Fruit fly (Drosophila melanogaster) whole organism, adult: Measurements from ENCODE around the gene CG6980.

ENCODE experiments used
- CG11617 ChIP-seq: fragments of 200-800 bp; sonication (Bioruptor generic); optimal IDR thresholded peaks from 2 replicates; lab custom pipeline; 2017; ENCODE audit warnings: mild to moderate bottlenecking, missing biosample characterization, missing genetic modification reagents, missing genetic modification characterization
- CG12768 ChIP-seq: fragments of 200-800 bp; sonication (Bioruptor generic); optimal IDR thresholded peaks from 2 replicates; lab custom pipeline; 2017; ENCODE audit warnings: missing biosample characterization, missing genetic modification characterization, mild to moderate bottlenecking, moderate library complexity, missing genetic modification reagents
- CG1620 ChIP-seq: fragments of 200-800 bp; sonication (Bioruptor generic); optimal IDR thresholded peaks from 2 replicates; lab custom pipeline; 2016; ENCODE audit warnings: missing biosample characterization, missing genetic modification characterization
- CG33017 ChIP-seq: fragments of 200-800 bp; sonication (Bioruptor generic); optimal IDR thresholded peaks from 2 replicates; lab custom pipeline; 2018; ENCODE audit warnings: missing biosample characterization, mild to moderate bottlenecking, missing genetic modification characterization, moderate library complexity
- CG5204 ChIP-seq: fragments of 200-800 bp; sonication (Bioruptor generic); optimal IDR thresholded peaks from 2 replicates; lab custom pipeline; 2016; ENCODE audit warnings: missing biosample characterization, missing genetic modification characterization
- CG7045 ChIP-seq: fragments of 200-800 bp; sonication (Bioruptor generic); optimal IDR thresholded peaks from 2 replicates; lab custom pipeline; 2017; ENCODE audit warnings: missing biosample characterization, mild to moderate bottlenecking, missing genetic modification characterization
- CG7101 ChIP-seq: fragments of 200-800 bp; sonication (Bioruptor generic); optimal IDR thresholded peaks from 2 replicates; lab custom pipeline; 2018; ENCODE audit warnings: missing biosample characterization, mild to moderate bottlenecking, missing genetic modification characterization, moderate library complexity
- Clk ChIP-seq: fragments of 200-800 bp; sonication (Bioruptor generic); optimal IDR thresholded peaks from 2 replicates; lab custom pipeline; 2017; ENCODE audit warnings: missing biosample characterization, missing genetic modification characterization
- Crg-1 ChIP-seq: fragments of 200-800 bp; sonication (Bioruptor generic); optimal IDR thresholded peaks from 2 replicates; lab custom pipeline; 2016; ENCODE audit warnings: missing biosample characterization, missing genetic modification characterization
- Hr96 ChIP-seq: fragments of 200-800 bp; sonication (Bioruptor generic); optimal IDR thresholded peaks from 2 replicates; lab custom pipeline; 2016; ENCODE audit warnings: missing biosample characterization, missing genetic modification characterization
- Mnt ChIP-seq: fragments of 200-800 bp; sonication (Bioruptor generic); optimal IDR thresholded peaks from 2 replicates; lab custom pipeline; 2016; ENCODE audit warnings: missing biosample characterization, mild to moderate bottlenecking, missing genetic modification characterization
- bab1 ChIP-seq: fragments of 200-800 bp; sonication (Bioruptor generic); optimal IDR thresholded peaks from 3 replicates; lab custom pipeline; 2019; ENCODE audit warnings: missing biosample characterization, mild to moderate bottlenecking, missing genetic modification characterization, moderate library complexity
- cic ChIP-seq: fragments of 200-800 bp; sonication (Bioruptor generic); optimal IDR thresholded peaks from 2 replicates; lab custom pipeline; 2017; ENCODE audit warnings: missing biosample characterization, mild to moderate bottlenecking, missing genetic modification characterization, moderate library complexity
- cnc ChIP-seq, 2 experiments: fragments of >200 bp; optimal IDR thresholded peaks; 2 replicates each; lab custom pipeline; 2017
- kay ChIP-seq: fragments of 200-800 bp; sonication (Bioruptor generic); peaks from one replicate; lab custom pipeline; 2016; ENCODE audit warnings: missing biosample characterization, missing genetic modification characterization, borderline replicate concordance
- ovo ChIP-seq: fragments of 200-800 bp; sonication (Bioruptor generic); optimal IDR thresholded peaks from 2 replicates; lab custom pipeline; 2016; ENCODE audit warnings: missing biosample characterization, missing genetic modification characterization
- pad ChIP-seq: fragments of 200-800 bp; sonication (Bioruptor generic); optimal IDR thresholded peaks from 3 replicates; lab custom pipeline; 2017; ENCODE audit warnings: missing biosample characterization, missing genetic modification characterization, mild to moderate bottlenecking, moderate library complexity, missing genetic modification reagents
- tj ChIP-seq: fragments of 200-800 bp; sonication (Bioruptor generic); optimal IDR thresholded peaks from 3 replicates; lab custom pipeline; 2017; ENCODE audit warnings: missing biosample characterization, mild to moderate bottlenecking, missing genetic modification characterization, moderate library complexity
- toe ChIP-seq: fragments of 200-800 bp; sonication (Bioruptor generic); optimal IDR thresholded peaks from 2 replicates; lab custom pipeline; 2016; ENCODE audit warnings: missing biosample characterization, missing genetic modification characterization

The CG6980 gene

DNA sequence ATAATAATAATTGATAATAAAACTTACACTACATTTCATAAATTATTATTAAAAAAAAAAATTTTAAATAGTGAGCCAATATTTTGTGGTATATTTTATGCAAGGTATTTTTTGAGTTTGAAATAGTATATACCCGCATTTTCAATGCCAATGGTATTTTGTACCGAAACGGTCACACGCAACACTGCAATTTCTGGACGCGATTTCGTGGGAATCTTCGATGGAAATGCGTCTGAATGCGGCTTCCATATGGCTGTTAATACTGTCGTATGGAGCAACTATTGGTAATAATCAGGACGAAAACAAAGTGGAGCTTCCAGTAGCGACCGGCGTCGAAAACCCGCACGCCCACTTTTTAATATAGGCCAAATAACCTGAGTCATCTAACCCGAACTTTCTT is 44.0 kb downstream of the CG6980 start, which contains the start of gene Nct:
Gene Nct, plus strand, starts transcription at position 173 of the 400 bp plus-strand sequence.
- TF ChIP-seq Clk (GFP tag; lab: Kevin White, UChicago) = no peak
- peak in 1 of 2 experiments; percentile 28 for TF ChIP-seq cnc (optimal IDR thresholded peaks at IDR 0.05; lab: Kevin White, UChicago)

DNA sequence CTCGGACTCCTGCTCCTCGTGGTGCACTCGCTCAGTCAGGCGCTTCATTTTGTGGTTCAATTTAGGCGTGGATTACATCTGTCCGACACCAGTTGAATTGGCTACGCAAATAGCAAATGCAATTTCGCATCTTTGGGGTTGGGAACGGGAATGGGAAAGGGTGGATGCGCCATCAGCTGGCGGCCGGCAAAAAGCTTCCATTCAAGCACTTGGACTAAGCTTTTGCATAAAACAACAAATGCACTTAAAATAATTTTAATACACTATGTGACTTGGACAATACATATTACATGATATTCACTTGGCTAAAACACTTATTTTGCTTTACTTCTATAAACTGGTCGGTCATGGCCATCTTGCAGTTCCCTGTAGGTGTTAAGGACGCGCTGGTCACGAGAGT is 48.7 kb downstream of the CG6980 start, which contains the start of gene HDAC11:
Gene HDAC11, minus strand, starts transcription at position 101 of the 400 bp plus-strand sequence.
- TF ChIP-seq CG7101 (tag; lab: Kevin White, UChicago) (no peak), CG33017 (no peak), kay (GFP tag; lab: Kevin White, UChicago) (no peak), CG12768 (GFP tag; lab: Kevin White, UChicago) (no peak), CG1620 (GFP tag; lab: Kevin White, UChicago) (no peak), CG11617 (no peak), Hr96 (GFP tag; lab: Kevin White, UChicago) (no peak), ovo (no peak), CG5204 (no peak), Clk (GFP tag; lab: Kevin White, UChicago) (no peak), pad (no peak), toe (no peak), cic (GFP tag; lab: Kevin White, UChicago) (no peak), Mnt (no peak), tj (GFP tag; lab: Kevin White, UChicago) (no peak), Crg-1 (GFP tag; lab: Kevin White, UChicago) (no peak)

DNA sequence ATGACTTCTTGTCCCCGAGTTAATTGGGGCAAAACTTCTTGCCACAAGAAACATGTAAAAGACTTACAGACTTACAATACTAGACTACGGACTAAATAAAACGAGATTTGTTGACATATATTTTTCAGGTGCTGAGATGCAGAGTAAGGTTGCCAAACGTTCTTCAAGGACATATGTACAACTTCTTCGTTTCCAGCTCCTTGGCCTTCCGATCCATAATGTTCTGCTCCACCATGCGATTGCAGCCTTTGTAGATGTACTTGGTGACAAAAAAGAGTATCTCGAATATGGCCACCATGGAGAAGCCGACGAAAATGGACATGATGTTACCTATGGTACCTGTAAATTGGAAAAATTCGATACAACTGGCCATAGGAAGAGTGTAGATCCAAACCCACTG is 50.0 kb downstream of the CG6980 start, which contains the start of gene CAH4:
Gene CAH4, minus strand, starts transcription at position 101 of the 400 bp plus-strand sequence.
- no peak for TF ChIP-seq Crg-1 (GFP tag; lab: Kevin White, UChicago)
- TF ChIP-seq CG11617 = no peak
- TF ChIP-seq CG12768 (GFP tag; lab: Kevin White, UChicago) = no peak
- no peak for TF ChIP-seq kay (GFP tag; lab: Kevin White, UChicago)
- TF ChIP-seq bab1 = no peak
- no peak for TF ChIP-seq CG7045
- TF ChIP-seq Clk (GFP tag; lab: Kevin White, UChicago) = no peak
- no peak for TF ChIP-seq toe
- TF ChIP-seq ovo = no peak
- no peak for TF ChIP-seq Hr96 (GFP tag; lab: Kevin White, UChicago)
- no peak for TF ChIP-seq cic (GFP tag; lab: Kevin White, UChicago)
- TF ChIP-seq pad = no peak
- no peak for TF ChIP-seq Mnt
- no peak for TF ChIP-seq CG7101 (tag; lab: Kevin White, UChicago)
- no peak for TF ChIP-seq CG5204
